Worm (Caenorhabditis elegans) whole organism, young adult: ENCODE results near the gene ZC518.8.
A peak's percentile ranks its signal among the peaks of the same experiment; 100 is the strongest.

Source experiments
- F33H1.4 ChIP-seq: fragments of 200-800 bp; sonication (Bioruptor generic); IDR thresholded peaks from 2 replicates; pipeline ENCODE4 v1.3.6; 2022; ENCODE audit warnings: missing genetic modification reagents, missing genetic modification characterization, missing compliant biosample characterization
- F55B11.4 ChIP-seq: sonication (generic microtip); optimal IDR thresholded peaks from 2 replicates; lab custom pipeline; 2016; ENCODE audit warnings: missing compliant biosample characterization, missing genetic modification characterization, borderline replicate concordance; ENCODE audit not compliant: insufficient read depth
- K11D2.4 ChIP-seq: fragments of 200-800 bp; sonication (Bioruptor generic); IDR thresholded peaks from 2 replicates; pipeline ENCODE4 v1.3.6; 2022; ENCODE audit warnings: missing genetic modification reagents, missing genetic modification characterization, missing compliant biosample characterization
- T07F8.4 ChIP-seq: sonication (generic microtip); optimal IDR thresholded peaks from 2 replicates; lab custom pipeline; 2016; ENCODE audit warnings: mild to moderate bottlenecking, missing genetic modification characterization, moderate library complexity, missing compliant biosample characterization
- T26A5.8 ChIP-seq: sonication (generic microtip); optimal IDR thresholded peaks from 2 replicates; lab custom pipeline; 2016; ENCODE audit warnings: missing genetic modification characterization, missing compliant biosample characterization
- Y53F4B.3 ChIP-seq: fragments of 200-800 bp; sonication (Bioruptor generic); IDR thresholded peaks from 2 replicates; pipeline ENCODE4 v1.3.6; 2022; ENCODE audit warnings: missing genetic modification reagents, missing genetic modification characterization, missing compliant biosample characterization
- Y67H2A.10 ChIP-seq: fragments of 200-800 bp; sonication (Bioruptor generic); conservative IDR thresholded peaks from 2 replicates; pipeline ENCODE4 v1.3.6; 2022; ENCODE audit warnings: missing genetic modification reagents, missing genetic modification characterization, missing compliant biosample characterization
- Y95B8A.8 ChIP-seq: fragments of 200-800 bp; sonication (Bioruptor generic); IDR thresholded peaks from 2 replicates; pipeline ENCODE4 v1.3.6; 2022; ENCODE audit warnings: missing genetic modification reagents, missing genetic modification characterization, missing compliant biosample characterization
- atf-7 ChIP-seq: sonication (generic microtip); optimal IDR thresholded peaks from 2 replicates; lab custom pipeline; 2017; ENCODE audit warnings: mild to moderate bottlenecking, missing genetic modification characterization, missing compliant biosample characterization
- attf-6 ChIP-seq: fragments of 200-800 bp; sonication (Bioruptor generic); IDR thresholded peaks from 2 replicates; pipeline ENCODE4 v1.3.6; 2022; ENCODE audit warnings: missing genetic modification reagents, missing genetic modification characterization, missing compliant biosample characterization
- ceh-100 ChIP-seq: fragments of 200-800 bp; sonication (Bioruptor generic); IDR thresholded peaks from 2 replicates; pipeline ENCODE4 v1.3.6; 2022; ENCODE audit warnings: missing genetic modification reagents, missing genetic modification characterization, missing compliant biosample characterization
- chd-7 ChIP-seq: sonication (generic microtip); optimal IDR thresholded peaks from 2 replicates; lab custom pipeline; 2016; ENCODE audit warnings: mild to moderate bottlenecking, missing genetic modification characterization, moderate library complexity, missing compliant biosample characterization
- egrh-3 ChIP-seq: fragments of 200-800 bp; sonication (Bioruptor generic); IDR thresholded peaks from 2 replicates; pipeline ENCODE4 v1.3.6; 2022; ENCODE audit warnings: missing genetic modification reagents, missing genetic modification characterization, missing compliant biosample characterization
- gei-17 ChIP-seq: fragments of 200-800 bp; sonication (Bioruptor generic); optimal IDR thresholded peaks from 2 replicates; lab custom pipeline; 2018; ENCODE audit warnings: mild to moderate bottlenecking, missing genetic modification characterization, missing compliant biosample characterization
- hlh-26 ChIP-seq: fragments of 200-800 bp; sonication (Bioruptor generic); conservative IDR thresholded peaks from 2 replicates; pipeline ENCODE4 v1.3.6; 2022; ENCODE audit warnings: missing genetic modification reagents, missing genetic modification characterization, missing compliant biosample characterization
- hmg-20 ChIP-seq: fragments of 200-800 bp; sonication (Bioruptor generic); IDR thresholded peaks from 2 replicates; pipeline ENCODE4 v1.3.6; 2022; ENCODE audit warnings: missing genetic modification reagents, missing genetic modification characterization, missing compliant biosample characterization
- lag-1 ChIP-seq: fragments of 200-800 bp; sonication (Bioruptor generic); IDR thresholded peaks from 2 replicates; pipeline ENCODE4 v1.3.6; 2022; ENCODE audit warnings: missing genetic modification reagents, missing genetic modification characterization, missing compliant biosample characterization
- lin-35 ChIP-seq, 3 experiments: fragments of 150-350 bp in 2 of 3; sonication (generic microtip) in 1 of 3; optimal IDR thresholded peaks; 2 replicates each; lab custom pipeline; 2014 to 2018; ENCODE audit warnings: missing biosample characterization in 3 of 3, missing genetic modification characterization in 3 of 3, missing genetic modification reagents in 3 of 3
- lsl-1 ChIP-seq: fragments of 200-800 bp; sonication (Bioruptor generic); optimal IDR thresholded peaks from 2 replicates; lab custom pipeline; 2018; ENCODE audit warnings: mild to moderate bottlenecking, missing genetic modification characterization, moderate library complexity, missing compliant biosample characterization
- lsy-27 ChIP-seq: sonication (generic microtip); optimal IDR thresholded peaks from 2 replicates; lab custom pipeline; 2017; ENCODE audit warnings: missing genetic modification characterization, mild to moderate bottlenecking, missing compliant biosample characterization, antibody characterized with exemption, missing genotype, borderline replicate concordance; ENCODE audit not compliant: insufficient read depth
- madf-3 ChIP-seq: fragments of 200-800 bp; sonication (Bioruptor generic); IDR thresholded peaks from 2 replicates; pipeline ENCODE4 v1.3.6; 2022; ENCODE audit warnings: missing genetic modification reagents, missing genetic modification characterization, missing compliant biosample characterization
- madf-6 ChIP-seq: fragments of 200-800 bp; sonication (Bioruptor generic); IDR thresholded peaks from 2 replicates; pipeline ENCODE4 v1.3.6; 2022; ENCODE audit warnings: missing genetic modification reagents, missing genetic modification characterization, missing compliant biosample characterization
- mcd-1 ChIP-seq: fragments of 200-800 bp; sonication (Bioruptor generic); IDR thresholded peaks from 2 replicates; pipeline ENCODE4 v1.3.6; 2022; ENCODE audit warnings: missing genetic modification reagents, missing genetic modification characterization, missing compliant biosample characterization
- mel-28 ChIP-seq: sonication (generic microtip); optimal IDR thresholded peaks from 2 replicates; lab custom pipeline; 2016; ENCODE audit warnings: borderline replicate concordance, mild to moderate bottlenecking, missing genetic modification characterization, missing compliant biosample characterization
- nfya-1 ChIP-seq: sonication (generic microtip); optimal IDR thresholded peaks from 2 replicates; lab custom pipeline; 2017; ENCODE audit warnings: antibody characterized with exemption, missing compliant biosample characterization, missing genetic modification characterization, borderline replicate concordance; ENCODE audit not compliant: insufficient read depth
- nfyb-1 ChIP-seq: fragments of 200-800 bp; sonication (Bioruptor generic); IDR thresholded peaks from 2 replicates; pipeline ENCODE4 v1.3.6; 2022; ENCODE audit warnings: missing genetic modification reagents, missing genetic modification characterization, missing compliant biosample characterization
- nhr-120 ChIP-seq: fragments of 200-800 bp; sonication (Bioruptor generic); IDR thresholded peaks from 2 replicates; pipeline ENCODE4 v1.3.6; 2022; ENCODE audit warnings: missing genetic modification characterization, missing compliant biosample characterization
- sdz-38 ChIP-seq: sonication (generic microtip); optimal IDR thresholded peaks from 2 replicates; lab custom pipeline; 2016; ENCODE audit warnings: missing genotype, missing genetic modification characterization, missing compliant biosample characterization
- snpc-3.4 ChIP-seq: sonication (generic microtip); optimal IDR thresholded peaks from 2 replicates; lab custom pipeline; 2017; ENCODE audit warnings: missing genetic modification characterization, mild to moderate bottlenecking, missing compliant biosample characterization, antibody characterized with exemption, moderate library complexity, missing genotype, missing genetic modification reagents
- snpc-4 ChIP-seq, 5 experiments: fragments of 150-350 bp in 1 of 5; sonication (generic microtip) in 4 of 5; optimal IDR thresholded peaks; 2 replicates each; lab custom pipeline; 2014 to 2018; ENCODE audit warnings: missing genetic modification characterization in 5 of 5, missing biosample characterization in 3 of 5, antibody characterized with exemption in 2 of 5, mild to moderate bottlenecking in 2 of 5, missing compliant biosample characterization in 2 of 5, missing genotype in 2 of 5, moderate library complexity in 2 of 5, missing genetic modification reagents in 1 of 5
- somi-1 ChIP-seq: fragments of 200-800 bp; sonication (Bioruptor generic); optimal IDR thresholded peaks from 2 replicates; lab custom pipeline; 2018; ENCODE audit warnings: mild to moderate bottlenecking, missing genetic modification characterization, missing compliant biosample characterization
- tbp1 ChIP-seq: fragments of 200-800 bp; sonication (Bioruptor generic); optimal IDR thresholded peaks from 2 replicates; lab custom pipeline; 2018; ENCODE audit warnings: mild to moderate bottlenecking, missing genetic modification characterization, missing compliant biosample characterization
- unc-62 ChIP-seq: fragments of 150-350 bp; optimal IDR thresholded peaks from 2 replicates; lab custom pipeline; 2014; ENCODE audit warnings: missing biosample characterization, missing genetic modification reagents, missing genetic modification characterization
- zfh-2 ChIP-seq: fragments of 200-800 bp; sonication (Bioruptor generic); conservative IDR thresholded peaks from 2 replicates; pipeline ENCODE4 v1.3.6; 2022; ENCODE audit warnings: missing genetic modification reagents, missing genetic modification characterization, missing compliant biosample characterization
- ztf-18 ChIP-seq: sonication (generic microtip); optimal IDR thresholded peaks from 2 replicates; lab custom pipeline; 2016; ENCODE audit warnings: missing genotype, mild to moderate bottlenecking, missing genetic modification characterization, missing compliant biosample characterization
- ztf-22 ChIP-seq: fragments of 200-800 bp; sonication (Bioruptor generic); optimal IDR thresholded peaks from 2 replicates; lab custom pipeline; 2018; ENCODE audit warnings: mild to moderate bottlenecking, missing genetic modification characterization, moderate library complexity, missing compliant biosample characterization
- ztf-26 ChIP-seq: sonication (generic microtip); optimal IDR thresholded peaks from 2 replicates; lab custom pipeline; 2017; ENCODE audit warnings: missing genetic modification characterization, missing compliant biosample characterization
- ztf-3 ChIP-seq: fragments of 200-800 bp; sonication (Bioruptor generic); optimal IDR thresholded peaks from 2 replicates; lab custom pipeline; 2018; ENCODE audit warnings: mild to moderate bottlenecking, missing genetic modification characterization, missing compliant biosample characterization

The ZC518.8 gene

DNA sequence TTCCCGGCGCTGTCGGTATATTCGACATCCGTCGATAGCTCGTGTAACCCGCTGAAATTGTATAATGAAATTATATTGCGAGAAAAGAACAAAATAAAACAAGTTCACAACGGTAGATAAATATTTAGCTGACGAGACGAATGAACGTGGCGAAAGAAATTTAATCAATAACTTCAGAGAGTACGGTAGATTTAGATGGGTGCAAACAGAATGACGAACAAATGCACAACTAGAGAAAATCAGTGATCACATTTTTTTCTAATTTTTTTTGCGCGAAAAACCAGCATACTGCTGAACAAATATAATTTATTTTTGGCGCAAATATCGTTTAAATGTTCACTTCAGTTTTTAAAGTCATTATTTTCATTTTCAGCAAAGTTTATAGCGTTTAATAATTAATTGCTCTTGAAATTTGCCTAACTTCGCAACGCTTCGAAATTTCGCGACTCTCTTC, 939 bp downstream of the ZC518.8 start, which contains the start of gene sec-24.2 (continued):
- no peak for TF ChIP-seq T07F8.4 (tag; lab: Kevin White, UChicago)
- TF ChIP-seq, all 124 proteins: peak for 12

DNA sequence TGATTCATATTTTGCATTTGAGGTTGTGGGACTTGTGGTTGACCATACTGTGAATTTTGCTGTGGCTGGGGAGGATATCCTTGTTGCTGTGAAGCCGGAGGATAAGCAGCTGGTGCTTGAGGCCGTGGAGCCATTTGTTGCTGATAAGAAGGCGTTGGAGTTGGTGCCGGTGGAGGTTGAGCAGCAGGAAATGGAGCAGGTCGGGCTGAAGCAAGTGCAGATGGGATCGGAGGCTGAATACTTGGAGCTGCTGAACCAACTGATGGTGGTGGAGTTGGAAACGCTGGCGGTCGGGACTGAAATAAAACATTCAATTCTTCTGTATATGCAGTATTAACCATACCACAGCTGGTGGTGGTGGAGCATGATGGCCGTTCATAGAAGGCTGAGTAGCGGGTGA, 1.7 kb downstream of the ZC518.8 start:
- TF ChIP-seq lsl-1 (GFP tag; lab: Kevin White, UChicago) (no peak), zfh-2 (GFP tag; lab: Robert Waterston, UW) (peak; percentile 62), egrh-3 (GFP tag; lab: Robert Waterston, UW) (peak; percentile 34; the same call in 1 of the 2 replicates)

DNA sequence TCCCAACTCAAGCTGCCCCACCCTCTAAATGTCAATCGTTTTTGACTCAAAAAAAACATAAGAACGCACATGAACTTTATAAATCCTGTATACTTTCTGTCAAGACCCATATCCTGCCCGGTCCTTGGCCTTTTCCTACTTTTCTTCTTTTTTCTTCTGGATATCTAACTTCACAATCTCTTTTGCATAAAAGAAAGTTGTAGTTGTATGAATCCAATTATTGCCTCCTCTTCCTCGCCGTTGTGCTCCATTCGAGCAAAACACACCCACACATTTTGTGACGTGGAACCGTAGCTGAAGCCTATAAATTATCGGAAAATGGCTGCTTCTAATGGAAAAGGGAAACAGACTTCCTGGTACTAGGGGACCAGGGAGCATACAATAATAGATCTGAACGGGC, 11.5 kb downstream of the ZC518.8 start:
- TF ChIP-seq lag-1 (GFP tag; lab: Robert Waterston, UW): no peak

DNA sequence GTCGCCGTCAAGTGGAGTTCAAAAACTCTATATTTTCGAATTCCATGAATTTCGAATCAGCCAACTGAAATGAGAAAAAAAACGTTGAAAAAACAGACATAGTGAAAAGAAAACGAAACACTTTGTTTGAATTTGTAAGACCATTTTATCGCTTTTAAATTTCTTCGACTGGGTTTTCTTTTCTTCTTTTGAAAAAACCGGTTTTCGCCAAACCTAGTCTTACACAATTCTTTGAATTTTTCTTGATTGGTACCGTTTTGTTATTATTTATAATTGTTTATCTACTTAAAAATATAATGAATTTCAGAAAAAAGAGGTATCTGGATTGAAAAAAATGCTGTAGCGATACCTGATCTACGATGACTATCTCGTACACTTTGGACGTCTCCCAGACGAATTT, 12.1 kb downstream of the ZC518.8 start, which contains the start of gene best-22:
Gene best-22 (plus strand): TSS at position 301 of the 400 bp plus-strand sequence.
- TF ChIP-seq Y67H2A.10 (GFP tag; lab: Robert Waterston, UW) (no peak), lin-35 (GFP tag; optimal IDR thresholded peaks at IDR 0.05; lab: Kevin White, UChicago) (no peak), atf-7 (tag; lab: Kevin White, UChicago) (no peak), snpc-4 (GFP tag; optimal IDR thresholded peaks at IDR 0.05; lab: Kevin White, UChicago) (no peak), snpc-4 (tag; optimal IDR thresholded peaks at IDR 0.05; lab: Kevin White, UChicago) (no peak), snpc-3.4 (tag; lab: Kevin White, UChicago) (no peak), unc-62 (GFP tag; lab: Kevin White, UChicago) (no peak), hlh-26 (no peak), F55B11.4 (tag; lab: Kevin White, UChicago) (no peak), nfya-1 (tag; lab: Kevin White, UChicago) (no peak), nhr-120 (GFP tag; lab: Robert Waterston, UW) (no peak), Y53F4B.3 (GFP tag; lab: Robert Waterston, UW) (no peak), ztf-18 (tag; lab: Kevin White, UChicago) (no peak), hmg-20 (GFP tag; lab: Robert Waterston, UW) (no peak), mel-28 (tag; lab: Kevin White, UChicago) (no peak), K11D2.4 (GFP tag; lab: Robert Waterston, UW) (no peak), attf-6 (no peak)

DNA sequence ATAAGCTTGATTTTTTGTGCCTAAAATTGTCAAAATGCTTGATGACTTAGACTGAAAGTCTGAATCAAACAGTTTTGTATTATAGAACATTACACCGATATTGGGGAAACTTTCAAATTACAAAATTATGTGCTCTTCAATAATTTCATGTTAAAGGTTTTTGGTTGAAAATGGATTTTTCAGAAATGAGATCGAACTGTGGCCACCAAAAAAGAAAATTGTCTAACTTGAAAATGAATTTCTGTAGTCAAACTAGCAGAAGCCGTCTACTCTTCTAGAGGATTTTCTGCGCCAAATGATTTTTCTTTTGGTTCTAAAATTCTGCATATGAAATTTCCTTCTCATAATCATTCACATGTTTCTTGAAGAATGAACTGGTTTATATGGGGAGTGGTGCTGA, 20.8 kb downstream of the ZC518.8 start:
- TF ChIP-seq F33H1.4 (GFP tag; lab: Robert Waterston, UW) (no peak), chd-7 (tag; lab: Kevin White, UChicago) (no peak), madf-6 (GFP tag; lab: Robert Waterston, UW) (no peak), ztf-3 (GFP tag; lab: Kevin White, UChicago) (no peak), mcd-1 (GFP tag; lab: Robert Waterston, UW) (no peak), hlh-26 (no peak), ztf-26 (no peak), tbp1 (no peak), somi-1 (GFP tag; lab: Kevin White, UChicago) (no peak), attf-6 (no peak), lsy-27 (tag; lab: Kevin White, UChicago) (no peak), T26A5.8 (tag; lab: Kevin White, UChicago) (no peak), ceh-100 (GFP tag; lab: Robert Waterston, UW) (no peak), lin-35 (GFP tag; optimal IDR thresholded peaks at IDR 0.05; lab: Kevin White, UChicago) (no peak), sdz-38 (no peak), gei-17 (GFP tag; lab: Kevin White, UChicago) (no peak), madf-3 (GFP tag; lab: Robert Waterston, UW) (no peak), Y95B8A.8 (GFP tag; lab: Robert Waterston, UW) (no peak), nfyb-1 (no peak), ztf-22 (GFP tag; lab: Kevin White, UChicago) (no peak)
